Worm (Caenorhabditis elegans): Measurements from ENCODE around the gene mre-11.

DNA sequence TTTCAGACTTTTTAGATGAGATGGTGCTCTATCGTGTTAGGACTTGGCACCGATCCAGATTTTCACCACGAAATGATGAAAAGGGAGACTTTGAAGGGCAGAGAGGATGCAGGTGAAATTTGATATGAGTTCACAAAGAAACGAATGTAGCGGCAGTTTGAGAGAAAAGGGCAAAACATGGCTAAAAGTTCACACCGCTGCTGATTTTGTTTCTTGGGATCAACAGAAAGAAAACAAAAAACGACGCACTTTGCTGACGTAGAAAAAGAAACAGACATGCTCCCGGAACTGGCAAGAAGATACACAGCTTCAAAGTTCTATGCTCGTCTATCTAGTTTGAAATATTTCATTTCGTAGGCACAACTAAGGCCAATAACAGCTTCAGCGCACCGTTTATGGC lies 13.1 kb downstream of the mre-11 start:
- TF ChIP-seq unc-62 (GFP tag; optimal IDR thresholded peaks at IDR 0.05) = no peak
- TF ChIP-seq nhr-12 (tag; optimal IDR thresholded peaks at IDR 0.05) = no peak
- no peak for TF ChIP-seq ztf-11 (tag; optimal IDR thresholded peaks at IDR 0.05)
- no peak for TF ChIP-seq ceh-83 (GFP tag; optimal IDR thresholded peaks at IDR 0.05)
- TF ChIP-seq ces-1 (GFP tag; optimal IDR thresholded peaks at IDR 0.05) = no peak
- TF ChIP-seq sptf-1 (tag; optimal IDR thresholded peaks at IDR 0.05) = no peak
- TF ChIP-seq nhr-237 (tag; optimal IDR thresholded peaks at IDR 0.05) = no peak
- TF ChIP-seq sem-2 (GFP tag; optimal IDR thresholded peaks at IDR 0.05) = no peak
- no peak for TF ChIP-seq snpc-4 (tag; optimal IDR thresholded peaks at IDR 0.05)
